Fruit fly (Drosophila melanogaster): Measurements from ENCODE around the gene CG4598.

Gene CG4598

DNA sequence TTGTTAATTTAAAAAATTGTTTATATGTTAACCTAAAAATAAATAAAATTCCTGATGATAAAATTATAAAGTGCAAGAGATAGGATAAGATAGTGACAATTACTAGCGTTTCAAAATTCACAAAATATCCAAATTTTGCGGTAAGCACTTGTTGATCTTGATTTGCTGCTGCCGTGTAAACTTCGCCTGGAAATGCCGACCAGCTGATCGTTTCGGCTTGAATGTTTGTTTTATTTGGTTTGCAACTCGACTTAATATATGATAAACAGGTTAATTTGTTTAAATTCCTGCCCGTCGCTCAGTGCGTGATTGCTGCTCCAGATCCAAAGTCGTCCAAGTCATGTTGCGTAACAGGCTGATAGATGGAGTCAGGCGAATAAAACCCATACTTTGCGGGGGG lies 3.0 kb downstream of the CG4598 start, which contains the start of gene CG4592 (continued):
- TF ChIP-seq bcd (GFP tag; optimal IDR thresholded peaks at IDR 0.05): peak; percentile 59
- no peak for TF ChIP-seq CG4854 (GFP tag; optimal IDR thresholded peaks at IDR 0.05)
- no peak for TF ChIP-seq crc (GFP tag; optimal IDR thresholded peaks at IDR 0.05)
- peak; percentile 34 for TF ChIP-seq HHEX (GFP tag; optimal IDR thresholded peaks at IDR 0.05)
- no peak for TF ChIP-seq hth (optimal IDR thresholded peaks at IDR 0.05)
- TF ChIP-seq NfI (GFP tag; optimal IDR thresholded peaks at IDR 0.05): peak; percentile 65
- TF ChIP-seq CG2889 (GFP tag; IDR thresholded peaks at IDR 0.05): no peak
- no peak for TF ChIP-seq sima (GFP tag; optimal IDR thresholded peaks at IDR 0.05)
- peak; percentile 72 for TF ChIP-seq Hsf (GFP tag; optimal IDR thresholded peaks at IDR 0.05)
- TF ChIP-seq sob (GFP tag; IDR thresholded peaks at IDR 0.05): peak; percentile 65; the same call in 1 of the 2 replicates
- TF ChIP-seq Atf-2 (GFP tag; optimal IDR thresholded peaks at IDR 0.05): no peak
- peak; percentile 90 for TF ChIP-seq ci (GFP tag; IDR thresholded peaks at IDR 0.05)
- no peak for TF ChIP-seq Lhr (GFP tag; optimal IDR thresholded peaks at IDR 0.05)
- peak; percentile 90 for TF ChIP-seq sens (GFP tag)
- TF ChIP-seq Eip74EF (GFP tag; optimal IDR thresholded peaks at IDR 0.05): no peak
- peak; percentile 94 for TF ChIP-seq sug (tag; optimal IDR thresholded peaks at IDR 0.05)
- no peak for TF ChIP-seq Taf1 (GFP tag; IDR thresholded peaks at IDR 0.05)
- peak; percentile 83 for TF ChIP-seq Rfx (GFP tag; IDR thresholded peaks at IDR 0.05)
- peak; percentile 99 for TF ChIP-seq CG4820 (GFP tag; optimal IDR thresholded peaks at IDR 0.05)
- TF ChIP-seq Trl (optimal IDR thresholded peaks at IDR 0.05): no peak
- no peak for TF ChIP-seq Trl (GFP tag; optimal IDR thresholded peaks at IDR 0.05)
- peak; percentile 57 for TF ChIP-seq CG9932 (GFP tag; IDR thresholded peaks at IDR 0.05)
- no peak for TF ChIP-seq mld (GFP tag; IDR thresholded peaks at IDR 0.05; ENCODE audit: partially characterized antibody)
- TF ChIP-seq ken (GFP tag; IDR thresholded peaks at IDR 0.05): peak; percentile 76; the same call in 2 of the 3 replicates
- TF ChIP-seq aop (GFP tag; IDR thresholded peaks at IDR 0.05): no peak
- no peak for TF ChIP-seq CG30431 (GFP tag; optimal IDR thresholded peaks at IDR 0.05)
- TF ChIP-seq knrl (GFP tag; IDR thresholded peaks at IDR 0.05; ENCODE audit: partially characterized antibody): no peak
- TF ChIP-seq Hr78 (GFP tag; optimal IDR thresholded peaks at IDR 0.05): no peak
- TF ChIP-seq prd (optimal IDR thresholded peaks at IDR 0.05): no peak
- TF ChIP-seq prd (GFP tag; IDR thresholded peaks at IDR 0.05): peak; percentile 53; the same call in 2 of the 3 replicates
- no peak for TF ChIP-seq CG7745 (tag; optimal IDR thresholded peaks at IDR 0.05)
- TF ChIP-seq CG12236 (GFP tag; optimal IDR thresholded peaks at IDR 0.05): no peak
- TF ChIP-seq schlank (tag; optimal IDR thresholded peaks at IDR 0.05): peak; percentile 39
- no peak for TF ChIP-seq CG6175 (GFP tag; IDR thresholded peaks at IDR 0.05)
- peak; percentile 66 for TF ChIP-seq ranshi (GFP tag; IDR thresholded peaks at IDR 0.05)
- no peak for TF ChIP-seq CG14667 (GFP tag; IDR thresholded peaks at IDR 0.05)
- TF ChIP-seq BEAF-32 (GFP tag; optimal IDR thresholded peaks at IDR 0.05): no peak
- TF ChIP-seq gt (GFP tag; IDR thresholded peaks at IDR 0.05): no peak
- peak; percentile 57 for TF ChIP-seq tin (GFP tag; optimal IDR thresholded peaks at IDR 0.05)
- TF ChIP-seq tgo (GFP tag; IDR thresholded peaks at IDR 0.05): peak; percentile 63
- 0 out of 2 replicates have a peak, but pooled peaks have one; percentile 15 for TF ChIP-seq unc-4 (GFP tag; IDR thresholded peaks at IDR 0.05; ENCODE audit: partially characterized antibody)
- no peak for TF ChIP-seq tup (GFP tag; optimal IDR thresholded peaks at IDR 0.05)
- TF ChIP-seq Dip2 (GFP tag; IDR thresholded peaks at IDR 0.05): no peak
- TF ChIP-seq zfh2 (GFP tag; optimal IDR thresholded peaks at IDR 0.05): peak; percentile 30
- no peak for TF ChIP-seq pb (GFP tag; optimal IDR thresholded peaks at IDR 0.05)
- no peak for TF ChIP-seq CG2199 (GFP tag; IDR thresholded peaks at IDR 0.05)
- no peak for TF ChIP-seq chinmo (GFP tag; IDR thresholded peaks at IDR 0.05; ENCODE audit: partially characterized antibody)
- peak; percentile 48 for TF ChIP-seq zen (tag; optimal IDR thresholded peaks at IDR 0.05)
- TF ChIP-seq dm (GFP tag; optimal IDR thresholded peaks at IDR 0.05): no peak
- TF ChIP-seq pho (GFP tag; optimal IDR thresholded peaks at IDR 0.05): no peak
- no peak for TF ChIP-seq abd-A (tag; optimal IDR thresholded peaks at IDR 0.05)
- TF ChIP-seq CG6689 (GFP tag; IDR thresholded peaks at IDR 0.05): peak; percentile 47; the same call in 1 of the 2 replicates

All from whole organism, embryonic.